Fruit fly (Drosophila melanogaster) whole organism: ENCODE results near the gene CG13658.

Experiments
- CG8478 ChIP-seq: fragments of >200 bp; optimal IDR thresholded peaks from 2 replicates; lab custom pipeline; 2018; ENCODE audit warnings: inconsistent platforms
- EcR ChIP-seq, 2 experiments: fragments of >200 bp; optimal IDR thresholded peaks; 2 replicates each; lab custom pipeline; 2017; ENCODE audit warnings: missing biosample characterization in 2 of 2, missing genetic modification characterization in 2 of 2, missing genetic modification reagents in 2 of 2

- TF ChIP-seq EcR (GFP tag; optimal IDR thresholded peaks at IDR 0.05; lab: Kevin White, UChicago) (no peak), CG8478 (no peak)
Measured at dm6 chr3R:25281165-25281564, 6.1 kb upstream of the CG13658 start, which contains the start of gene CG11892.
